Fruit fly (Drosophila melanogaster): ENCODE measurements around the gene CAH8.
A peak's percentile ranks its signal among the peaks of the same experiment; 100 is the strongest.

The CAH8 gene

dm6 chr3R:22424602-22425190 is 35.2 kb upstream of the CAH8 start, which contains the start of gene pinta (continued):
- TF ChIP-seq CG4360 (GFP tag; IDR thresholded peaks at IDR 0.05) (peak; percentile 27; the same call in 1 of the 2 replicates), CG16813 (GFP tag; IDR thresholded peaks at IDR 0.05; ENCODE audit: partially characterized antibody) (0 out of 3 replicates have a peak, but pooled peaks have one; percentile 22), run (tag; optimal IDR thresholded peaks at IDR 0.05) (no peak), E2f2 (GFP tag; IDR thresholded peaks at IDR 0.05) (peak; percentile 20), CG14860 (GFP tag; IDR thresholded peaks at IDR 0.05; ENCODE audit: partially characterized antibody) (no peak), hbn (GFP tag; IDR thresholded peaks at IDR 0.05; ENCODE audit: partially characterized antibody) (0 out of 2 replicates have a peak, but pooled peaks have one; percentile 13), BEAF-32 (GFP tag; optimal IDR thresholded peaks at IDR 0.05) (peak; percentile 37), otp (GFP tag; IDR thresholded peaks at IDR 0.05) (0 out of 3 replicates have a peak, but pooled peaks have one; percentile 2)

- no peak for TF ChIP-seq CG34376 (GFP tag; optimal IDR thresholded peaks at IDR 0.05)
- TF ChIP-seq CG30020 (tag; optimal IDR thresholded peaks at IDR 0.05): no peak
- no peak for TF ChIP-seq otp (GFP tag; IDR thresholded peaks at IDR 0.05)
- TF ChIP-seq exex (tag; optimal IDR thresholded peaks at IDR 0.05): no peak
- TF ChIP-seq Doc3 (GFP tag; IDR thresholded peaks at IDR 0.05; ENCODE audit: partially characterized antibody): no peak
- TF ChIP-seq YL-1 (GFP tag; optimal IDR thresholded peaks at IDR 0.05): no peak
- no peak for TF ChIP-seq sisA (GFP tag; IDR thresholded peaks at IDR 0.05)
- no peak for TF ChIP-seq CG4404 (GFP tag; IDR thresholded peaks at IDR 0.05)
- no peak for TF ChIP-seq Deaf1 (tag; optimal IDR thresholded peaks at IDR 0.05)
- TF ChIP-seq gem (tag; optimal IDR thresholded peaks at IDR 0.05): peak; percentile 25
- TF ChIP-seq CG2712 (tag; optimal IDR thresholded peaks at IDR 0.05): no peak
- peak; percentile 45 for TF ChIP-seq Drgx (GFP tag; IDR thresholded peaks at IDR 0.05)
- TF ChIP-seq CG31365 (tag; optimal IDR thresholded peaks at IDR 0.05): no peak
- peak; percentile 18 for TF ChIP-seq CG2120 (GFP tag; optimal IDR thresholded peaks at IDR 0.05)
- no peak for TF ChIP-seq CG10565 (GFP tag; optimal IDR thresholded peaks at IDR 0.05)
- no peak for TF ChIP-seq PHDP (tag; optimal IDR thresholded peaks at IDR 0.05)
- no peak for TF ChIP-seq trem (tag; optimal IDR thresholded peaks at IDR 0.05)
- TF ChIP-seq phol (tag; optimal IDR thresholded peaks at IDR 0.05): no peak
- TF ChIP-seq CG9817 (tag; optimal IDR thresholded peaks at IDR 0.05): no peak
- no peak for TF ChIP-seq CG9215 (GFP tag; IDR thresholded peaks at IDR 0.05)
- TF ChIP-seq Sox100B (GFP tag; optimal IDR thresholded peaks at IDR 0.05): no peak
- no peak for TF ChIP-seq stwl (tag; optimal IDR thresholded peaks at IDR 0.05)
- no peak for TF ChIP-seq Chrac-16 (GFP tag; optimal IDR thresholded peaks at IDR 0.05)
- TF ChIP-seq CG12219 (GFP tag; optimal IDR thresholded peaks at IDR 0.05): no peak
- no peak for TF ChIP-seq Taf1 (GFP tag; IDR thresholded peaks at IDR 0.05)
- TF ChIP-seq cato (GFP tag; optimal IDR thresholded peaks at IDR 0.05; ENCODE audit: borderline replicate concordance): no peak
- TF ChIP-seq HLH3B (GFP tag; IDR thresholded peaks at IDR 0.05): no peak
- no peak for TF ChIP-seq CG32772 (GFP tag; IDR thresholded peaks at IDR 0.05)
- no peak for TF ChIP-seq CG15073 (GFP tag; optimal IDR thresholded peaks at IDR 0.05)
- TF ChIP-seq az2 (GFP tag; optimal IDR thresholded peaks at IDR 0.05): peak; percentile 4
- no peak for TF ChIP-seq tx (GFP tag; optimal IDR thresholded peaks at IDR 0.05)
- no peak for TF ChIP-seq bab2 (GFP tag; optimal IDR thresholded peaks at IDR 0.05)
- peak; percentile 20 for TF ChIP-seq CG1603 (tag; optimal IDR thresholded peaks at IDR 0.05)
- TF ChIP-seq ewg (GFP tag; optimal IDR thresholded peaks at IDR 0.05): no peak
- no peak for TF ChIP-seq CG1233 (GFP tag; optimal IDR thresholded peaks at IDR 0.05)
- TF ChIP-seq CG5245 (GFP tag; optimal IDR thresholded peaks at IDR 0.05): no peak
- no peak for TF ChIP-seq Dbx (GFP tag; IDR thresholded peaks at IDR 0.05)
- no peak for TF ChIP-seq CG4282 (GFP tag; optimal IDR thresholded peaks at IDR 0.05)
- peak; percentile 14 for TF ChIP-seq Xbp1 (GFP tag; optimal IDR thresholded peaks at IDR 0.05)
- TF ChIP-seq Aef1 (GFP tag; IDR thresholded peaks at IDR 0.05): no peak
- peak; percentile 6 for TF ChIP-seq dmrt99B (tag; optimal IDR thresholded peaks at IDR 0.05)
- no peak for TF ChIP-seq CG11560 (tag; IDR thresholded peaks at IDR 0.05)
Observed at dm6 chr3R:22423996-22424395, 34.5 kb upstream of the CAH8 start.

Data from whole organism, embryonic.